Worm (Caenorhabditis elegans) whole organism, mixed stage, embryonic: ENCODE results near the gene snpc-1.1.

Source experiments
- M03D4.4 ChIP-seq: sonication (generic microtip); optimal IDR thresholded peaks from 2 replicates; lab custom pipeline; 2017; ENCODE audit warnings: mild to moderate bottlenecking, missing genetic modification characterization, missing compliant biosample characterization
- bed-3 ChIP-seq: fragments of 200-800 bp; sonication (Bioruptor generic); optimal IDR thresholded peaks from 3 replicates; lab custom pipeline; 2018; ENCODE audit warnings: mild to moderate bottlenecking, missing genetic modification characterization, moderate library complexity, missing compliant biosample characterization
- blmp-1 ChIP-seq: fragments of 150-350 bp; optimal IDR thresholded peaks from 2 replicates; lab custom pipeline; 2014; ENCODE audit warnings: missing biosample characterization, missing genetic modification characterization
- ceh-39 ChIP-seq: fragments of 150-350 bp; optimal IDR thresholded peaks from 2 replicates; lab custom pipeline; 2014; ENCODE audit warnings: missing biosample characterization, missing genetic modification characterization
- ceh-43 ChIP-seq: fragments of 200-800 bp; sonication (Bioruptor generic); optimal IDR thresholded peaks from 2 replicates; lab custom pipeline; 2018; ENCODE audit warnings: mild to moderate bottlenecking, missing genetic modification characterization, moderate library complexity, missing compliant biosample characterization
- ceh-83 ChIP-seq: fragments of 200-800 bp; sonication (Bioruptor generic); optimal IDR thresholded peaks from 2 replicates; lab custom pipeline; 2018; ENCODE audit warnings: mild to moderate bottlenecking, missing genetic modification characterization, missing compliant biosample characterization
- ces-1 ChIP-seq: fragments of 150-350 bp; optimal IDR thresholded peaks from 2 replicates; lab custom pipeline; 2014; ENCODE audit warnings: missing biosample characterization, missing genetic modification reagents, missing genetic modification characterization
- cnd-1 ChIP-seq: fragments of 200-800 bp; sonication (Bioruptor generic); optimal IDR thresholded peaks from 2 replicates; lab custom pipeline; 2018; ENCODE audit warnings: mild to moderate bottlenecking, missing genetic modification characterization, missing compliant biosample characterization
- drap-1 ChIP-seq: fragments of 200-800 bp; sonication (Bioruptor generic); optimal IDR thresholded peaks from 3 replicates; lab custom pipeline; 2018; ENCODE audit warnings: mild to moderate bottlenecking, missing genetic modification characterization, missing compliant biosample characterization
- elt-1 ChIP-seq: sonication (generic microtip); optimal IDR thresholded peaks from 2 replicates; lab custom pipeline; 2017; ENCODE audit warnings: missing genetic modification characterization, mild to moderate bottlenecking, missing compliant biosample characterization, antibody characterized with exemption, moderate library complexity, borderline replicate concordance; ENCODE audit not compliant: insufficient read depth
- elt-3 ChIP-seq: fragments of 150-350 bp; optimal IDR thresholded peaks from 2 replicates; lab custom pipeline; 2014; ENCODE audit warnings: missing biosample characterization, missing genetic modification characterization
- flh-1 ChIP-seq: fragments of 200-800 bp; sonication (Bioruptor generic); optimal IDR thresholded peaks from 2 replicates; lab custom pipeline; 2018; ENCODE audit warnings: mild to moderate bottlenecking, missing genetic modification characterization, moderate library complexity, missing compliant biosample characterization
- ham-2 ChIP-seq: fragments of 200-800 bp; sonication (Bioruptor generic); optimal IDR thresholded peaks from 2 replicates; lab custom pipeline; 2018; ENCODE audit warnings: mild to moderate bottlenecking, missing genetic modification characterization, missing compliant biosample characterization
- hlh-1 ChIP-seq: fragments of 150-350 bp; optimal IDR thresholded peaks from 2 replicates; lab custom pipeline; 2014; ENCODE audit warnings: missing biosample characterization, missing genetic modification reagents, missing genetic modification characterization
- lin-13 ChIP-seq: fragments of 150-350 bp; optimal IDR thresholded peaks from 2 replicates; lab custom pipeline; 2014; ENCODE audit warnings: missing biosample characterization, missing genetic modification characterization
- lin-32 ChIP-seq: fragments of 200-800 bp; sonication (Bioruptor generic); optimal IDR thresholded peaks from 2 replicates; lab custom pipeline; 2018; ENCODE audit warnings: mild to moderate bottlenecking, missing genetic modification characterization, missing compliant biosample characterization
- lsy-2 ChIP-seq: fragments of 150-350 bp; optimal IDR thresholded peaks from 2 replicates; lab custom pipeline; 2014; ENCODE audit warnings: missing biosample characterization, missing genetic modification characterization
- mab-5 ChIP-seq: fragments of 150-350 bp; optimal IDR thresholded peaks from 2 replicates; lab custom pipeline; 2014; ENCODE audit warnings: missing biosample characterization, missing genetic modification characterization
- mep-1 ChIP-seq: fragments of 150-350 bp; optimal IDR thresholded peaks from 2 replicates; lab custom pipeline; 2017; ENCODE audit warnings: missing biosample characterization, missing genetic modification reagents, missing genetic modification characterization, inconsistent platforms
- mls-2 ChIP-seq: sonication (generic microtip); optimal IDR thresholded peaks from 2 replicates; lab custom pipeline; 2016; ENCODE audit warnings: mild to moderate bottlenecking, missing genetic modification characterization, moderate library complexity, missing compliant biosample characterization
- nhr-12 ChIP-seq: fragments of 150-350 bp; optimal IDR thresholded peaks from 2 replicates; lab custom pipeline; 2014; ENCODE audit warnings: missing biosample characterization, missing genetic modification characterization
- nhr-2 ChIP-seq: fragments of 150-350 bp; optimal IDR thresholded peaks from 2 replicates; lab custom pipeline; 2014; ENCODE audit warnings: missing biosample characterization, missing genetic modification characterization
- nhr-237 ChIP-seq: fragments of 150-350 bp; optimal IDR thresholded peaks from 2 replicates; lab custom pipeline; 2014; ENCODE audit warnings: missing biosample characterization, missing genetic modification characterization
- nhr-28 ChIP-seq: fragments of 150-350 bp; optimal IDR thresholded peaks from 2 replicates; lab custom pipeline; 2014; ENCODE audit warnings: missing biosample characterization, missing genetic modification characterization
- nhr-76 ChIP-seq: sonication (generic microtip); optimal IDR thresholded peaks from 2 replicates; lab custom pipeline; 2017; ENCODE audit warnings: missing biosample characterization, missing genetic modification characterization
- pha-4 ChIP-seq: fragments of 150-350 bp; optimal IDR thresholded peaks from 2 replicates; lab custom pipeline; 2018; ENCODE audit warnings: missing biosample characterization, missing genetic modification reagents, missing genetic modification characterization
- sem-2 ChIP-seq: fragments of 200-800 bp; sonication (Bioruptor generic); optimal IDR thresholded peaks from 2 replicates; lab custom pipeline; 2018; ENCODE audit warnings: mild to moderate bottlenecking, missing genetic modification characterization, missing compliant biosample characterization
- snpc-4 ChIP-seq: fragments of 150-350 bp; optimal IDR thresholded peaks from 2 replicates; lab custom pipeline; 2014; ENCODE audit warnings: missing biosample characterization, missing genetic modification characterization
- sptf-1 ChIP-seq: sonication (generic microtip); optimal IDR thresholded peaks from 2 replicates; lab custom pipeline; 2017; ENCODE audit warnings: mild to moderate bottlenecking, missing genetic modification characterization, moderate library complexity, missing compliant biosample characterization
- tbx-8 ChIP-seq: fragments of 200-800 bp; sonication (Bioruptor generic); optimal IDR thresholded peaks from 2 replicates; lab custom pipeline; 2018; ENCODE audit warnings: mild to moderate bottlenecking, missing genetic modification characterization, moderate library complexity, missing compliant biosample characterization
- unc-120 ChIP-seq: sonication (generic microtip); optimal IDR thresholded peaks from 2 replicates; lab custom pipeline; 2017; ENCODE audit warnings: missing genetic modification characterization, missing compliant biosample characterization; ENCODE audit not compliant: poor library complexity, severe bottlenecking
- unc-39 ChIP-seq: fragments of 150-350 bp; optimal IDR thresholded peaks from 2 replicates; lab custom pipeline; 2014; ENCODE audit warnings: missing biosample characterization, missing genetic modification characterization
- unc-62 ChIP-seq: fragments of 150-350 bp; optimal IDR thresholded peaks from 2 replicates; lab custom pipeline; 2014; ENCODE audit warnings: missing biosample characterization, missing genetic modification reagents, missing genetic modification characterization
- zip-8 ChIP-seq: fragments of 150-350 bp; optimal IDR thresholded peaks from 2 replicates; lab custom pipeline; 2014; ENCODE audit warnings: missing biosample characterization, missing genetic modification characterization
- ztf-11 ChIP-seq: fragments of 150-350 bp; optimal IDR thresholded peaks from 2 replicates; lab custom pipeline; 2014; ENCODE audit warnings: missing biosample characterization, missing genetic modification characterization

Gene snpc-1.1

DNA sequence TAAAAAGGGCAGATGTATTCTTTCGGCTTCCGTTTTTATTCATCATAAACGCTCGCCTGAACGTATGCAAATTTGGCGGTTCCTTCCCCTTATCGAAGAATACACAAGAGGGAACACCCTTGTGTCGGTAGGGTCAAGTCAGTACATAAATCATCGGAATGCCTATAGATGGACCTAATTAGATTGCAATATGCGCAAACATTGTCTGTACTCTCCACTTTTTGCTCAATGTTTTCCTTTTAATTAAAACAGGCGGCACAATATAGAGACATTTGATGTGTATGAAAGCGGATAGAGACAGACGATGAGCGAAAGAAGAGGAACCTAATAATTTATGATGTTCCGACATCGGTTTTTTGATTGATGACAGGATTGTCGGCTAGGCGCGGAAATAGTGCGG is 33.1 kb upstream of the snpc-1.1 start:
- no peak for TF ChIP-seq lsy-2 (tag; lab: Kevin White, UChicago)
- TF ChIP-seq lin-32 (GFP tag; lab: Kevin White, UChicago): no peak
- TF ChIP-seq ceh-83 (GFP tag; lab: Kevin White, UChicago): no peak
- TF ChIP-seq pha-4 (tag; lab: Kevin White, UChicago): peak; percentile 43
- no peak for TF ChIP-seq unc-120 (tag; lab: Kevin White, UChicago)
- no peak for TF ChIP-seq nhr-12
- TF ChIP-seq hlh-1 (tag; lab: Kevin White, UChicago): no peak
- TF ChIP-seq elt-1 (tag; lab: Kevin White, UChicago): peak; percentile 28
- peak; percentile 98 for TF ChIP-seq nhr-2
- TF ChIP-seq bed-3 (GFP tag; lab: Kevin White, UChicago): no peak
- no peak for TF ChIP-seq nhr-237 (tag; lab: Kevin White, UChicago)
- TF ChIP-seq cnd-1 (tag; lab: Kevin White, UChicago): no peak
- no peak for TF ChIP-seq elt-3 (tag; lab: Kevin White, UChicago)
- no peak for TF ChIP-seq blmp-1 (tag; lab: Kevin White, UChicago)
- TF ChIP-seq mab-5 (tag; lab: Kevin White, UChicago): peak; percentile 13
- TF ChIP-seq lin-13 (tag; lab: Kevin White, UChicago): no peak
- TF ChIP-seq nhr-28 (tag; lab: Kevin White, UChicago): no peak
- TF ChIP-seq ceh-39 (tag; lab: Kevin White, UChicago): no peak
- TF ChIP-seq unc-39: no peak
- peak; percentile 87 for TF ChIP-seq mls-2 (tag; lab: Kevin White, UChicago)
- TF ChIP-seq ces-1 (GFP tag; lab: Kevin White, UChicago): peak; percentile 67
- no peak for TF ChIP-seq nhr-76 (tag; lab: Kevin White, UChicago)
- TF ChIP-seq tbx-8 (GFP tag; lab: Kevin White, UChicago): no peak
- TF ChIP-seq mep-1 (tag; lab: Kevin White, UChicago): no peak
- peak; percentile 55 for TF ChIP-seq sptf-1
- no peak for TF ChIP-seq zip-8 (tag; lab: Kevin White, UChicago)
- no peak for TF ChIP-seq sem-2 (GFP tag; lab: Kevin White, UChicago)
- TF ChIP-seq M03D4.4: no peak
- peak; percentile 57 for TF ChIP-seq ceh-43 (GFP tag; lab: Kevin White, UChicago)
- TF ChIP-seq unc-62: peak; percentile 93
- no peak for TF ChIP-seq flh-1
- TF ChIP-seq ham-2 (GFP tag; lab: Kevin White, UChicago): peak; percentile 38
- TF ChIP-seq ztf-11 (tag; lab: Kevin White, UChicago): peak; percentile 45
- TF ChIP-seq snpc-4 (tag; lab: Kevin White, UChicago): no peak
- TF ChIP-seq drap-1 (GFP tag; lab: Kevin White, UChicago): no peak

DNA sequence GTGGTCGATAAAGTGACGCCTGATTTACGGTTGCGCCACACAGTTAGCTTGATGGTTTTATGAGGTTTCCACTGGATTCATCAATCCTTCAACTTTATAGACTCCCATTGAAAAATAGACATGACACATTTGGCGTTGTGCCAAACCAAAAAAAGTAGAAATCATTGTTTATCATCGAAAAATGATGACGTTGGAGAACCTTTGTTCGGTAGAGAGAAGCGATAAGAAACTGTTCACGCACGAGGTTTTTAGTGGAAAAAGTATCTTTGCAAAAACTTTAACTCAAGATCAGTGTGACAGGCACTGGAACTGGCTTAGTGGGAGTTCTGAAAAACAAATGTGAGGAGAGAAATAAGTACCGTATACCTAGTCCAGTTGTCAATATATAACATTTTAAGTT is 32.5 kb upstream of the snpc-1.1 start:
- TF ChIP-seq unc-62 (no peak), ces-1 (GFP tag; lab: Kevin White, UChicago) (no peak), mab-5 (tag; lab: Kevin White, UChicago) (no peak), lin-13 (tag; lab: Kevin White, UChicago) (no peak), sem-2 (GFP tag; lab: Kevin White, UChicago) (no peak), tbx-8 (GFP tag; lab: Kevin White, UChicago) (no peak), ham-2 (GFP tag; lab: Kevin White, UChicago) (no peak), ceh-39 (tag; lab: Kevin White, UChicago) (no peak), cnd-1 (tag; lab: Kevin White, UChicago) (no peak), lsy-2 (tag; lab: Kevin White, UChicago) (no peak), ceh-43 (GFP tag; lab: Kevin White, UChicago) (no peak), ztf-11 (tag; lab: Kevin White, UChicago) (no peak), nhr-237 (tag; lab: Kevin White, UChicago) (no peak), nhr-76 (tag; lab: Kevin White, UChicago) (no peak)

DNA sequence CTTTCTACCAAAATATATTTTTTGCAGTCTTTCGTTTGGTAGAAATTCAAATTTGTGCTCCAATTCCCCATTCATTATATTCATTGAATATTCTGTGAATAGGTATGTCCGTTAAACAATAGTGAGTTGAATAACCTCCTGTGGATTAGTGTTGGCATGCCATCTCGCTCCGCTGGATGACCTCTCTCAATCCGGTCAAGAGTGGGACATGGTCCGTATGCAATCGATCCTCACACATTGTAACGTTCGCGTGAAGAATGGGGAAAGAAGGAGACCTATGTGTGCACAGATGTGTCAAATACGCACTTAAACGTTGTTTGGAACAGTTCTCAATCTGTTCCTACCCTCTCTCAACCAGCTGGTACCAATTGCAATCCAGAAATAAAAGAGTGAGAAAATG is 32.1 kb upstream of the snpc-1.1 start:
- TF ChIP-seq mep-1 (tag; lab: Kevin White, UChicago): peak; percentile 14
- TF ChIP-seq ham-2 (GFP tag; lab: Kevin White, UChicago): no peak
- peak; percentile 99 for TF ChIP-seq nhr-2
- TF ChIP-seq unc-62: peak; percentile 11
- peak; percentile 48 for TF ChIP-seq lin-32 (GFP tag; lab: Kevin White, UChicago)
- TF ChIP-seq lsy-2 (tag; lab: Kevin White, UChicago): no peak
- no peak for TF ChIP-seq mab-5 (tag; lab: Kevin White, UChicago)
- TF ChIP-seq ceh-39 (tag; lab: Kevin White, UChicago): no peak
- TF ChIP-seq cnd-1 (tag; lab: Kevin White, UChicago): peak; percentile 79
- TF ChIP-seq drap-1 (GFP tag; lab: Kevin White, UChicago): no peak
